Worm (Caenorhabditis elegans) whole organism, L1 larva: ENCODE results near the gene Y37E11AL.1.

Experiments used
- F16B12.6 ChIP-seq: fragments of 150-350 bp; optimal IDR thresholded peaks from 2 replicates; lab custom pipeline; 2014; ENCODE audit warnings: missing biosample characterization, missing genetic modification characterization
- Y116A8C.19 ChIP-seq: sonication (generic microtip); optimal IDR thresholded peaks from 2 replicates; lab custom pipeline; 2016; ENCODE audit warnings: missing compliant biosample characterization, missing genetic modification characterization, borderline replicate concordance
- aha-1 ChIP-seq: fragments of 150-350 bp; optimal IDR thresholded peaks from 2 replicates; lab custom pipeline; 2014; ENCODE audit warnings: missing biosample characterization, missing genetic modification characterization
- ama-1 ChIP-seq: fragments of 150-350 bp; optimal IDR thresholded peaks from 2 replicates; lab custom pipeline; 2014
- blmp-1 ChIP-seq: fragments of 150-350 bp; optimal IDR thresholded peaks from 2 replicates; lab custom pipeline; 2014; ENCODE audit warnings: missing biosample characterization, missing genetic modification characterization
- ceh-63 ChIP-seq: fragments of 200-800 bp; sonication (Bioruptor generic); optimal IDR thresholded peaks from 2 replicates; lab custom pipeline; 2018; ENCODE audit warnings: mild to moderate bottlenecking, missing genetic modification characterization, missing compliant biosample characterization
- ceh-8 ChIP-seq: fragments of 200-800 bp; sonication (Bioruptor generic); optimal IDR thresholded peaks from 2 replicates; lab custom pipeline; 2018; ENCODE audit warnings: mild to moderate bottlenecking, missing genetic modification characterization, moderate library complexity, missing compliant biosample characterization
- ceh-82 ChIP-seq, 3 experiments: fragments of 150-350 bp in 1 of 3; sonication (generic microtip) in 2 of 3; optimal IDR thresholded peaks; 2 replicates each; lab custom pipeline; 2014 to 2017; ENCODE audit warnings: missing biosample characterization in 3 of 3, missing genetic modification characterization in 3 of 3
- ceh-88 ChIP-seq: fragments of 200-800 bp; sonication (Bioruptor generic); IDR thresholded peaks from 2 replicates; pipeline ENCODE4 v1.3.6; 2022; ENCODE audit warnings: missing genetic modification characterization, missing compliant biosample characterization
- ceh-90 ChIP-seq: sonication (generic microtip); optimal IDR thresholded peaks from 2 replicates; lab custom pipeline; 2016; ENCODE audit warnings: missing genetic modification characterization, missing compliant biosample characterization
- dpl-1 ChIP-seq, 3 experiments: fragments of 150-350 bp in 2 of 3; sonication (generic microtip) in 1 of 3; optimal IDR thresholded peaks; 2 replicates each; lab custom pipeline; 2014 to 2017; ENCODE audit warnings: missing biosample characterization in 3 of 3, missing genetic modification characterization in 3 of 3, missing genetic modification reagents in 3 of 3
- efl-3 ChIP-seq: fragments of 200-800 bp; sonication (Bioruptor generic); optimal IDR thresholded peaks from 2 replicates; lab custom pipeline; 2018; ENCODE audit warnings: mild to moderate bottlenecking, missing genetic modification characterization, missing compliant biosample characterization
- egl-13 ChIP-seq: sonication (generic microtip); optimal IDR thresholded peaks from 2 replicates; lab custom pipeline; 2016; ENCODE audit warnings: missing genotype, missing genetic modification reagents, missing genetic modification characterization, missing compliant biosample characterization
- egl-27 ChIP-seq, 2 experiments: fragments of 150-350 bp in 1 of 2; sonication (generic microtip); optimal IDR thresholded peaks; 3 replicates each; lab custom pipeline; 2017 to 2018; ENCODE audit warnings: missing biosample characterization in 2 of 2, missing genetic modification characterization in 2 of 2, missing genetic modification reagents in 2 of 2
- elt-2 ChIP-seq: sonication (generic microtip); optimal IDR thresholded peaks from 2 replicates; lab custom pipeline; 2016; ENCODE audit warnings: missing genetic modification characterization, mild to moderate bottlenecking, inconsistent platforms, missing compliant biosample characterization, missing genetic modification reagents
- elt-3 ChIP-seq, 6 experiments: fragments of 150-350 bp in 1 of 6; sonication (generic microtip); optimal IDR thresholded peaks; 2 replicates each; lab custom pipeline; 2017 to 2018; ENCODE audit warnings: missing biosample characterization in 6 of 6, missing genetic modification characterization in 6 of 6, inconsistent platforms in 1 of 6
- ets-5 ChIP-seq: fragments of 200-800 bp; sonication (Bioruptor generic); IDR thresholded peaks from 2 replicates; pipeline ENCODE4 v1.3.6; 2022; ENCODE audit warnings: missing genetic modification characterization, missing compliant biosample characterization
- fkh-4 ChIP-seq: sonication (generic microtip); optimal IDR thresholded peaks from 2 replicates; lab custom pipeline; 2016; ENCODE audit warnings: missing compliant biosample characterization, missing genetic modification characterization, borderline replicate concordance
- fkh-8 ChIP-seq: sonication (generic microtip); optimal IDR thresholded peaks from 2 replicates; lab custom pipeline; 2016; ENCODE audit warnings: mild to moderate bottlenecking, missing genetic modification characterization, missing compliant biosample characterization
- fos-1 ChIP-seq: fragments of 150-350 bp; optimal IDR thresholded peaks from 2 replicates; lab custom pipeline; 2014; ENCODE audit warnings: missing biosample characterization, missing genetic modification characterization
- grh-1 ChIP-seq: fragments of 200-800 bp; sonication (Bioruptor generic); IDR thresholded peaks from 2 replicates; pipeline ENCODE4 v1.3.6; 2022; ENCODE audit warnings: missing genetic modification reagents, missing genetic modification characterization, missing compliant biosample characterization
- lin-14 ChIP-seq: fragments of 200-800 bp; sonication (Bioruptor generic); optimal IDR thresholded peaks from 2 replicates; lab custom pipeline; 2018; ENCODE audit warnings: mild to moderate bottlenecking, missing genetic modification characterization, moderate library complexity, missing compliant biosample characterization
- lin-15B ChIP-seq: fragments of 150-350 bp; sonication (generic microtip); optimal IDR thresholded peaks from 3 replicates; lab custom pipeline; 2014; ENCODE audit warnings: missing biosample characterization, missing genetic modification characterization
- lin-35 ChIP-seq, 2 experiments: fragments of 150-350 bp; optimal IDR thresholded peaks; 2 replicates each; lab custom pipeline; 2014; ENCODE audit warnings: missing biosample characterization in 2 of 2, missing genetic modification characterization in 2 of 2, missing genetic modification reagents in 2 of 2
- lir-3 ChIP-seq: sonication (generic microtip); optimal IDR thresholded peaks from 2 replicates; lab custom pipeline; 2016; ENCODE audit warnings: mild to moderate bottlenecking, missing genetic modification characterization, moderate library complexity, missing compliant biosample characterization; ENCODE audit not compliant: poor library complexity
- lsy-2 ChIP-seq, 2 experiments: fragments of 150-350 bp; optimal IDR thresholded peaks; 2 replicates each; lab custom pipeline; 2014; ENCODE audit warnings: missing biosample characterization in 2 of 2, missing genetic modification characterization in 2 of 2
- mef-2 ChIP-seq: fragments of 150-350 bp; optimal IDR thresholded peaks from 2 replicates; lab custom pipeline; 2014; ENCODE audit warnings: missing biosample characterization, missing genetic modification characterization
- mep-1 ChIP-seq: fragments of 150-350 bp; optimal IDR thresholded peaks from 2 replicates; lab custom pipeline; 2014; ENCODE audit warnings: missing biosample characterization, missing genetic modification characterization
- nhr-12 ChIP-seq: sonication (generic microtip); optimal IDR thresholded peaks from 2 replicates; lab custom pipeline; 2017; ENCODE audit warnings: missing biosample characterization, missing genetic modification characterization
- nhr-19 ChIP-seq: fragments of 200-800 bp; sonication (Bioruptor generic); conservative IDR thresholded peaks from 2 replicates; pipeline ENCODE4 v1.3.6; 2022; ENCODE audit warnings: missing genetic modification characterization, missing compliant biosample characterization
- nhr-71 ChIP-seq: sonication (generic microtip); optimal IDR thresholded peaks from 2 replicates; lab custom pipeline; 2016; ENCODE audit warnings: mild to moderate bottlenecking, missing genetic modification characterization, moderate library complexity, missing compliant biosample characterization
- nhr-84 ChIP-seq: sonication (generic microtip); optimal IDR thresholded peaks from 2 replicates; lab custom pipeline; 2017; ENCODE audit warnings: missing biosample characterization, missing genetic modification characterization
- nhr-85 ChIP-seq: sonication (generic microtip); peaks from one replicate; lab custom pipeline; 2016; ENCODE audit warnings: missing genetic modification characterization, inconsistent platforms, missing compliant biosample characterization
- pag-3 ChIP-seq: sonication (generic microtip); optimal IDR thresholded peaks from 2 replicates; lab custom pipeline; 2017; ENCODE audit warnings: missing genetic modification characterization, mild to moderate bottlenecking, missing compliant biosample characterization, antibody characterized with exemption, borderline replicate concordance; ENCODE audit not compliant: insufficient read depth
- rnt-1 ChIP-seq: sonication (generic microtip); optimal IDR thresholded peaks from 2 replicates; lab custom pipeline; 2016; ENCODE audit warnings: mild to moderate bottlenecking, missing genetic modification characterization, moderate library complexity, missing compliant biosample characterization
- snu-23 ChIP-seq: sonication (generic microtip); optimal IDR thresholded peaks from 2 replicates; lab custom pipeline; 2016; ENCODE audit warnings: missing genetic modification characterization, missing compliant biosample characterization
- sup-37 ChIP-seq: fragments of 200-800 bp; sonication (Bioruptor generic); optimal IDR thresholded peaks from 2 replicates; lab custom pipeline; 2018; ENCODE audit warnings: mild to moderate bottlenecking, missing genetic modification characterization, missing compliant biosample characterization
- swsn-7 ChIP-seq: sonication (generic microtip); optimal IDR thresholded peaks from 2 replicates; lab custom pipeline; 2016; ENCODE audit warnings: missing genetic modification characterization, missing compliant biosample characterization
- tlp-1 ChIP-seq: fragments of 150-350 bp; optimal IDR thresholded peaks from 2 replicates; lab custom pipeline; 2014; ENCODE audit warnings: missing biosample characterization, missing genetic modification characterization
- unc-130 ChIP-seq: fragments of 150-350 bp; optimal IDR thresholded peaks from 2 replicates; lab custom pipeline; 2017; ENCODE audit warnings: missing biosample characterization, missing genetic modification characterization, inconsistent platforms
- unc-62 ChIP-seq: fragments of 150-350 bp; optimal IDR thresholded peaks from 2 replicates; lab custom pipeline; 2014; ENCODE audit warnings: missing biosample characterization, missing genetic modification reagents, missing genetic modification characterization
- unc-86 ChIP-seq: sonication (generic microtip); optimal IDR thresholded peaks from 2 replicates; lab custom pipeline; 2016; ENCODE audit warnings: missing genetic modification characterization, missing compliant biosample characterization

The Y37E11AL.1 gene

DNA sequence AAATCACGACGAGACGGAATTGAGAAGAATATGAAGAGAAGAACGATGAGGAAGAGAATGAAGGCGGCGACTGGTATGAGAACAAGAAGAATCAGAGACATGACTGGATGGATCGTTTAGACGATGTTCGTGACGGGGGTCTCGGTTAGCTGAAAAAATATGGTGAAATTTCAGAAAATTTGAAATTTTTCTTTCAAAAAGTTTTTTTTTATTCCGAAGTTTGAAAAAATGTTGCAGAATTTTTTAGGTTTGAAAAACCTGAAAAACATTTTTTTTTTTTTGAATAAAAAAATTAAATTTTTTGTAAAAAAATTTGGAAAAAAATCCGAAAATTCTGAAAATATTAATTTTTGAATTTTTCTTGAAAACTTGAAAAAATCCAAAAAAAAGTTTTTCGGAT lies 9.8 kb downstream of the Y37E11AL.1 start, which contains the start of gene Y37E11AM.3:
Gene Y37E11AM.3 (minus strand): TSS at position 101 of the 400 bp plus-strand sequence.
- TF ChIP-seq efl-3 (GFP tag; lab: Kevin White, UChicago), result no peak
- TF ChIP-seq Y116A8C.19, result no peak
- no peak for TF ChIP-seq ceh-88
- TF ChIP-seq lir-3 (tag; lab: Kevin White, UChicago), result no peak
- TF ChIP-seq elt-3 (tag; optimal IDR thresholded peaks at IDR 0.05; lab: Kevin White, UChicago), result no peak
- no peak for TF ChIP-seq fkh-8 (tag; lab: Kevin White, UChicago)
- TF ChIP-seq grh-1 (GFP tag; lab: Robert Waterston, UW), result no peak
- TF ChIP-seq unc-86 (tag; lab: Kevin White, UChicago), result no peak
- no peak for TF ChIP-seq unc-130 (tag; lab: Kevin White, UChicago)
- TF ChIP-seq aha-1 (tag; lab: Kevin White, UChicago), result no peak
- no peak for TF ChIP-seq ceh-63 (GFP tag; lab: Kevin White, UChicago)
- no peak for TF ChIP-seq egl-27 (tag; optimal IDR thresholded peaks at IDR 0.05; lab: Kevin White, UChicago)
- TF ChIP-seq swsn-7 (tag; lab: Kevin White, UChicago), result no peak
- no peak for TF ChIP-seq pag-3 (tag; lab: Kevin White, UChicago)
- no peak for TF ChIP-seq nhr-19
- TF ChIP-seq fkh-4 (tag; lab: Kevin White, UChicago), result no peak
- no peak for TF ChIP-seq mef-2
- TF ChIP-seq, all 84 proteins: peak for 0

DNA sequence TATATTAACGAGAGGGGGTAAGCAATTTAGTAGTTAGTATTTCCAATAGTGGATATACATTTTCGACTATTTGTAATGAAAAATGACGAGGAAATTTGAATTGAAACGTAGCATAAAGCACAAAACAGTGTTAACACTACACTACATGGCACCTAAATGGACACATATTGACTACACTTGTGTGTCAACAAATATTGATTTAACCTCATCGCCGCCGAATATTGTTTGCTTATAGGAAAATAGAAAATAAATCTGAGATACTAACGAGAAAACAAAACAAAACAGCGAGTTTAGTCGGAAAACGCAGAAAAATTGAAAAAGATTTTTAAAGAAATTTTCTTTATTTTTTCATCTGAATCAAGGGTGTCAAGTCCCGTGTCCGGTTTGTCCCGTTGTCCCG lies 11.3 kb downstream of the Y37E11AL.1 start:
- TF ChIP-seq fos-1 (tag; lab: Kevin White, UChicago), result no peak
- no peak for TF ChIP-seq lin-15B
- no peak for TF ChIP-seq ceh-82 (tag; optimal IDR thresholded peaks at IDR 0.05; lab: Kevin White, UChicago)
- no peak for TF ChIP-seq aha-1 (tag; lab: Kevin White, UChicago)
- TF ChIP-seq nhr-84 (tag; lab: Kevin White, UChicago), result no peak
- TF ChIP-seq ets-5 (GFP tag; lab: Robert Waterston, UW), result no peak
- no peak for TF ChIP-seq ceh-8 (GFP tag; lab: Kevin White, UChicago)
- TF ChIP-seq ceh-90 (tag; lab: Kevin White, UChicago), result no peak
- TF ChIP-seq nhr-12 (tag; lab: Kevin White, UChicago), result no peak
- TF ChIP-seq mep-1 (tag; lab: Kevin White, UChicago), result no peak
- no peak for TF ChIP-seq lir-3 (tag; lab: Kevin White, UChicago)
- TF ChIP-seq nhr-85 (tag; lab: Kevin White, UChicago), result no peak
- no peak for TF ChIP-seq unc-62 (GFP tag; lab: Kevin White, UChicago)

DNA sequence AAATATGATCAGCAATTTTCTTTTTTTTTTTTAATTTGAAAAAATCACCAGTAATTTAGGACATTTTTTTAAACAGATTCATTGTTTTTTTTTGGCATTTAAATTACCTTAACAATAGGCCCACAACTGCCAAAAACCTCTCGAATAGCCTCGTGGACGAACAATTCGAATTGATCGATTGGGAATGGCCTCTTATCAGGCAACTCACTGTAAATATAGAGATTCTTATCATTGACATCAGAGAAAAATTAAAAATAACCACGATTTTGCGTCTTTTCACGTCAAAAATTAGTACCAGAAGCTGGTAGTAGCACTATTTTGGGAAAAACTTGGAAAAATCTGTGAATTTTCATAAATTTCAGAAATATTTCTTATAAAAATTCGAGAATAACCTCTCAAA lies 12.7 kb downstream of the Y37E11AL.1 start:
- no peak for TF ChIP-seq rnt-1
- no peak for TF ChIP-seq nhr-12 (tag; lab: Kevin White, UChicago)
- no peak for TF ChIP-seq swsn-7 (tag; lab: Kevin White, UChicago)
- TF ChIP-seq lin-35 (GFP tag; optimal IDR thresholded peaks at IDR 0.05; lab: Kevin White, UChicago), result no peak
- no peak for TF ChIP-seq ceh-82 (tag; optimal IDR thresholded peaks at IDR 0.05; lab: Kevin White, UChicago)
- no peak for TF ChIP-seq elt-3 (tag; optimal IDR thresholded peaks at IDR 0.05; lab: Kevin White, UChicago)
- TF ChIP-seq ceh-63 (GFP tag; lab: Kevin White, UChicago), result no peak
- TF ChIP-seq elt-2 (tag; lab: Kevin White, UChicago), result peak; percentile 2

DNA sequence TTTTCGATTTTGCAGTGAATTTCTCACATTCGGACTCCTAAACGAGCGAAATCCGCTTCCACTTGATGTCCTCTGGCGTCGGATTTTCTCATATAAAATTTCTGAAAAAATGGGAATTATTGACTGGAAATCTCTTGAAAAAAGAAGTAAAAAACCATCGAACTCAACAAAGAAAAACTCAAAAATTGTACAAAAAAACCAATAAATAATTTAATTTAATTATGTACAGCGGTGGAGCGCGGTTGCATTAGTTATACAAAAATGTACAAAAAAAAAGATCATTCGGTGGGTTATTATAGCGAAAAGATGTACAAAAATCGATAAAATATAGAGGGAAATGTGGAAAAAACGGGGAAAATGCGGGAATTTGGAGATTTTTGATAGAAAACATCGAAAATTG lies 13.4 kb downstream of the Y37E11AL.1 start, which contains the start of gene Y37E11AM.4:
Gene Y37E11AM.4 (minus strand): TSS at position 101 of the 400 bp plus-strand sequence.
- no peak for TF ChIP-seq ceh-8 (GFP tag; lab: Kevin White, UChicago)
- no peak for TF ChIP-seq fos-1 (tag; lab: Kevin White, UChicago)
- no peak for TF ChIP-seq lin-14 (GFP tag; lab: Kevin White, UChicago)
- TF ChIP-seq pag-3 (tag; lab: Kevin White, UChicago), result no peak
- TF ChIP-seq tlp-1, result no peak
- no peak for TF ChIP-seq egl-13 (tag; lab: Kevin White, UChicago)
- no peak for TF ChIP-seq dpl-1 (GFP tag; optimal IDR thresholded peaks at IDR 0.05; lab: Kevin White, UChicago)
- TF ChIP-seq sup-37, result no peak
- TF ChIP-seq ets-5 (GFP tag; lab: Robert Waterston, UW), result no peak
- no peak for TF ChIP-seq Y116A8C.19
- TF ChIP-seq mef-2, result no peak
- TF ChIP-seq nhr-71 (tag; lab: Kevin White, UChicago), result no peak
- no peak for TF ChIP-seq lsy-2 (tag; optimal IDR thresholded peaks at IDR 0.05; lab: Kevin White, UChicago)
- TF ChIP-seq ceh-82 (tag; optimal IDR thresholded peaks at IDR 0.05; lab: Kevin White, UChicago), result no peak
- TF ChIP-seq F16B12.6 (tag; lab: Kevin White, UChicago), result no peak
- no peak for TF ChIP-seq blmp-1 (tag; lab: Kevin White, UChicago)
- no peak for TF ChIP-seq ama-1 (lab: Kevin White, UChicago)
- TF ChIP-seq snu-23, result no peak
